Worm (Caenorhabditis elegans) whole organism, young adult: ENCODE data around the gene nimk-1.

Experiments used
- F22D6.2 ChIP-seq: sonication (generic microtip); optimal IDR thresholded peaks from 2 replicates; lab custom pipeline; 2016; ENCODE audit warnings: mild to moderate bottlenecking, missing genetic modification characterization, missing compliant biosample characterization
- F52B5.7 ChIP-seq: sonication (generic microtip); optimal IDR thresholded peaks from 2 replicates; lab custom pipeline; 2016; ENCODE audit warnings: mild to moderate bottlenecking, missing genetic modification characterization, missing compliant biosample characterization
- athp-1 ChIP-seq: sonication (generic microtip); optimal IDR thresholded peaks from 2 replicates; lab custom pipeline; 2017; ENCODE audit warnings: mild to moderate bottlenecking, missing genetic modification characterization, missing compliant biosample characterization
- nfya-1 ChIP-seq: sonication (generic microtip); optimal IDR thresholded peaks from 2 replicates; lab custom pipeline; 2017; ENCODE audit warnings: antibody characterized with exemption, missing compliant biosample characterization, missing genetic modification characterization, borderline replicate concordance; ENCODE audit not compliant: insufficient read depth
- ztf-3 ChIP-seq: fragments of 200-800 bp; sonication (Bioruptor generic); optimal IDR thresholded peaks from 2 replicates; lab custom pipeline; 2018; ENCODE audit warnings: mild to moderate bottlenecking, missing genetic modification characterization, missing compliant biosample characterization

DNA sequence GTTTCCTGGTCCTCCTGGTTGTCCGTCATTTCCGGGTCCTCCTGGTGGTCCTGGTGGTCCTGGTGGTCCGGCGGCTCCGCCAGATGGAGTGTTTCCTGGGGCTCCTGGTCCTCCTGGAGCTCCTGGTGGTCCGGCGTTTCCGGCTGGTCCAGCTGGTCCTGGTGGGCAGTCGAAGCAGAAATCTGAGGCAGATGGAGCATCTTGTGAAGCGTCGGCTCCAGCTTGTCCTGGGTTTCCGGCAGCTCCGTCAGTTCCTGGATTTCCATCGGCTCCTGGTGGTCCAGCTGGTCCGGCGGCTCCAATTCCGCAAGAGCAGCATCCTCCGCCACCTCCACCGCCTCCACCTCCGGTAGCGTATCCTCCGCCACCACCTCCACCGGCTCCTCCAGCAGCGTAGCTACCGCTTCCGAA lies 41.5 kb upstream of the nimk-1 start:
- TF ChIP-seq nfya-1 (tag; lab: Kevin White, UChicago) (no peak), athp-1 (tag; lab: Kevin White, UChicago) (no peak), ztf-3 (GFP tag; lab: Kevin White, UChicago) (no peak), F22D6.2 (tag; lab: Kevin White, UChicago) (no peak), F52B5.7 (tag; lab: Kevin White, UChicago) (no peak)
